Worm (Caenorhabditis elegans) whole organism, L4 larva: Measurements from ENCODE around the gene Y71H2B.5.

Source experiments
- ces-1 ChIP-seq: fragments of 150-350 bp; sonication (generic microtip); optimal IDR thresholded peaks from 4 replicates; lab custom pipeline; 2014; ENCODE audit warnings: missing biosample characterization, missing genetic modification reagents, missing genetic modification characterization
- dpl-1 ChIP-seq: fragments of 150-350 bp; optimal IDR thresholded peaks from 2 replicates; lab custom pipeline; 2014; ENCODE audit warnings: missing biosample characterization, missing genetic modification reagents, missing genetic modification characterization

- peak; percentile 88 for TF ChIP-seq dpl-1
- peak; percentile 84 for TF ChIP-seq ces-1 (GFP tag; lab: Kevin White, UChicago)
Measured at ce11 chrIII:2596984-2597454, 10.8 kb upstream of the Y71H2B.5 start, which contains the start of gene apb-1.
